Worm (Caenorhabditis elegans) whole organism, late embryonic: ENCODE results near the gene F53B3.3.
A peak's percentile ranks its signal among the peaks of the same experiment; 100 is the strongest.

Experiments used
- C08G9.2 ChIP-seq: sonication (generic microtip); optimal IDR thresholded peaks from 2 replicates; lab custom pipeline; 2016; ENCODE audit warnings: mild to moderate bottlenecking, missing genetic modification characterization, moderate library complexity, missing compliant biosample characterization
- C38D4.7 ChIP-seq: fragments of 200-800 bp; sonication (Bioruptor generic); optimal IDR thresholded peaks from 2 replicates; lab custom pipeline; 2018; ENCODE audit warnings: mild to moderate bottlenecking, missing genetic modification characterization, moderate library complexity, missing compliant biosample characterization
- F13H6.1 ChIP-seq: sonication (generic microtip); optimal IDR thresholded peaks from 2 replicates; lab custom pipeline; 2016; ENCODE audit warnings: missing genetic modification characterization, missing compliant biosample characterization
- T23F11.4 ChIP-seq: fragments of 200-800 bp; sonication (Bioruptor generic); optimal IDR thresholded peaks from 2 replicates; lab custom pipeline; 2018; ENCODE audit warnings: mild to moderate bottlenecking, missing genetic modification characterization, missing compliant biosample characterization
- Y22D7AL.16 ChIP-seq: sonication (generic microtip); optimal IDR thresholded peaks from 2 replicates; lab custom pipeline; 2016; ENCODE audit warnings: missing genetic modification characterization, missing compliant biosample characterization
- ahr-1 ChIP-seq: sonication (generic microtip); optimal IDR thresholded peaks from 2 replicates; lab custom pipeline; 2016; ENCODE audit warnings: missing genetic modification characterization, missing compliant biosample characterization
- ceh-14 ChIP-seq: sonication (generic microtip); optimal IDR thresholded peaks from 2 replicates; lab custom pipeline; 2016; ENCODE audit warnings: missing genotype, missing genetic modification characterization, missing compliant biosample characterization
- ceh-19 ChIP-seq: fragments of 200-800 bp; sonication (Bioruptor generic); optimal IDR thresholded peaks from 2 replicates; lab custom pipeline; 2018; ENCODE audit warnings: mild to moderate bottlenecking, missing genetic modification characterization, missing compliant biosample characterization
- ceh-2 ChIP-seq: sonication (generic microtip); optimal IDR thresholded peaks from 2 replicates; lab custom pipeline; 2016; ENCODE audit warnings: missing genotype, missing genetic modification characterization, missing compliant biosample characterization
- ceh-22 ChIP-seq: sonication (generic microtip); optimal IDR thresholded peaks from 2 replicates; lab custom pipeline; 2017; ENCODE audit warnings: missing biosample characterization, missing genetic modification characterization
- ceh-31 ChIP-seq: sonication (generic microtip); optimal IDR thresholded peaks from 2 replicates; lab custom pipeline; 2016; ENCODE audit warnings: missing genetic modification characterization, missing compliant biosample characterization
- ceh-34 ChIP-seq: sonication (generic microtip); optimal IDR thresholded peaks from 2 replicates; lab custom pipeline; 2016; ENCODE audit warnings: mild to moderate bottlenecking, missing genetic modification characterization, missing compliant biosample characterization
- ceh-45 ChIP-seq: fragments of 200-800 bp; sonication (Bioruptor generic); IDR thresholded peaks from 2 replicates; pipeline ENCODE4 v1.3.6; 2022; ENCODE audit warnings: missing genetic modification reagents, missing genetic modification characterization, missing compliant biosample characterization
- ceh-48 ChIP-seq: sonication (generic microtip); optimal IDR thresholded peaks from 2 replicates; lab custom pipeline; 2016; ENCODE audit warnings: missing genetic modification characterization, inconsistent platforms, missing compliant biosample characterization
- ceh-6 ChIP-seq: fragments of 200-800 bp; sonication (Bioruptor generic); optimal IDR thresholded peaks from 2 replicates; lab custom pipeline; 2018; ENCODE audit warnings: mild to moderate bottlenecking, missing genetic modification characterization, missing compliant biosample characterization
- che-1 ChIP-seq: sonication (generic microtip); optimal IDR thresholded peaks from 2 replicates; lab custom pipeline; 2016; ENCODE audit warnings: mild to moderate bottlenecking, missing genetic modification characterization, missing compliant biosample characterization
- dmd-4 ChIP-seq: sonication (generic microtip); optimal IDR thresholded peaks from 2 replicates; lab custom pipeline; 2016; ENCODE audit warnings: borderline replicate concordance, missing genetic modification characterization, missing compliant biosample characterization
- dve-1 ChIP-seq: sonication (generic microtip); optimal IDR thresholded peaks from 2 replicates; lab custom pipeline; 2017; ENCODE audit warnings: antibody characterized with exemption, mild to moderate bottlenecking, missing genetic modification characterization, missing compliant biosample characterization
- elt-2 ChIP-seq: sonication (generic microtip); optimal IDR thresholded peaks from 2 replicates; lab custom pipeline; 2016; ENCODE audit warnings: missing genetic modification reagents, missing genetic modification characterization, missing compliant biosample characterization
- elt-4 ChIP-seq: sonication (generic microtip); optimal IDR thresholded peaks from 2 replicates; lab custom pipeline; 2016; ENCODE audit warnings: missing genetic modification characterization, missing compliant biosample characterization
- ets-4 ChIP-seq: sonication (generic microtip); optimal IDR thresholded peaks from 2 replicates; lab custom pipeline; 2016; ENCODE audit warnings: missing genetic modification characterization, missing compliant biosample characterization
- eyg-1 ChIP-seq: sonication (generic microtip); optimal IDR thresholded peaks from 2 replicates; lab custom pipeline; 2016; ENCODE audit warnings: missing genotype, missing genetic modification characterization, missing compliant biosample characterization
- fax-1 ChIP-seq: sonication (generic microtip); optimal IDR thresholded peaks from 2 replicates; lab custom pipeline; 2016; ENCODE audit warnings: missing genotype, missing genetic modification characterization, missing compliant biosample characterization
- fkh-10 ChIP-seq: fragments of 150-350 bp; optimal IDR thresholded peaks from 2 replicates; lab custom pipeline; 2014; ENCODE audit warnings: missing biosample characterization, missing genetic modification reagents, missing genetic modification characterization
- fkh-6 ChIP-seq: sonication (generic microtip); optimal IDR thresholded peaks from 2 replicates; lab custom pipeline; 2016; ENCODE audit warnings: missing genetic modification characterization, missing compliant biosample characterization
- gmeb-2 ChIP-seq: sonication (generic microtip); optimal IDR thresholded peaks from 2 replicates; lab custom pipeline; 2016; ENCODE audit warnings: missing genetic modification characterization, inconsistent platforms, missing compliant biosample characterization
- hlh-15 ChIP-seq: sonication (generic microtip); optimal IDR thresholded peaks from 2 replicates; lab custom pipeline; 2016; ENCODE audit warnings: missing genetic modification characterization, missing compliant biosample characterization
- hlh-30 ChIP-seq: sonication (generic microtip); optimal IDR thresholded peaks from 2 replicates; lab custom pipeline; 2017; ENCODE audit warnings: antibody characterized with exemption, missing genetic modification characterization, missing compliant biosample characterization; ENCODE audit not compliant: insufficient read depth
- hlh-6 ChIP-seq: sonication (generic microtip); optimal IDR thresholded peaks from 2 replicates; lab custom pipeline; 2016; ENCODE audit warnings: missing genotype, missing genetic modification characterization, missing compliant biosample characterization
- hlh-8 ChIP-seq: sonication (generic microtip); optimal IDR thresholded peaks from 2 replicates; lab custom pipeline; 2016; ENCODE audit warnings: missing genotype, missing genetic modification characterization, missing compliant biosample characterization
- lim-6 ChIP-seq: sonication (generic microtip); optimal IDR thresholded peaks from 2 replicates; lab custom pipeline; 2016; ENCODE audit warnings: missing genetic modification characterization, missing compliant biosample characterization
- mec-3 ChIP-seq: sonication (generic microtip); optimal IDR thresholded peaks from 2 replicates; lab custom pipeline; 2016; ENCODE audit warnings: borderline replicate concordance, missing genetic modification characterization, missing compliant biosample characterization
- nfya-1 ChIP-seq: sonication (generic microtip); optimal IDR thresholded peaks from 2 replicates; lab custom pipeline; 2017; ENCODE audit warnings: missing genetic modification characterization, mild to moderate bottlenecking, missing compliant biosample characterization, antibody characterized with exemption, moderate library complexity
- nhr-11 ChIP-seq: fragments of 150-350 bp; optimal IDR thresholded peaks from 2 replicates; lab custom pipeline; 2014; ENCODE audit warnings: missing biosample characterization, missing genetic modification characterization
- nhr-232 ChIP-seq: sonication (generic microtip); optimal IDR thresholded peaks from 2 replicates; lab custom pipeline; 2016; ENCODE audit warnings: missing genetic modification characterization, missing compliant biosample characterization
- npax-4 ChIP-seq: sonication (generic microtip); optimal IDR thresholded peaks from 2 replicates; lab custom pipeline; 2016; ENCODE audit warnings: missing genetic modification characterization, missing compliant biosample characterization
- pag-3 ChIP-seq: sonication (generic microtip); optimal IDR thresholded peaks from 2 replicates; lab custom pipeline; 2016; ENCODE audit warnings: missing compliant biosample characterization, missing genetic modification characterization, borderline replicate concordance
- pat-9 ChIP-seq: fragments of 200-800 bp; sonication (Bioruptor generic); optimal IDR thresholded peaks from 2 replicates; lab custom pipeline; 2018; ENCODE audit warnings: mild to moderate bottlenecking, missing genetic modification characterization, moderate library complexity, missing compliant biosample characterization
- pha-2 ChIP-seq: sonication (generic microtip); optimal IDR thresholded peaks from 2 replicates; lab custom pipeline; 2017; ENCODE audit warnings: mild to moderate bottlenecking, missing genetic modification characterization, missing compliant biosample characterization
- pha-4 ChIP-seq: fragments of 150-350 bp; optimal IDR thresholded peaks from 2 replicates; lab custom pipeline; 2018; ENCODE audit warnings: missing biosample characterization, missing genetic modification reagents, missing genetic modification characterization
- ref-2 ChIP-seq: sonication (generic microtip); optimal IDR thresholded peaks from 2 replicates; lab custom pipeline; 2016; ENCODE audit warnings: missing genetic modification characterization, missing compliant biosample characterization
- rnt-1 ChIP-seq: sonication (generic microtip); optimal IDR thresholded peaks from 2 replicates; lab custom pipeline; 2016; ENCODE audit warnings: missing genetic modification characterization, missing compliant biosample characterization
- sdc-2 ChIP-seq: sonication (generic microtip); optimal IDR thresholded peaks from 2 replicates; lab custom pipeline; 2016; ENCODE audit warnings: missing genotype, missing genetic modification characterization, missing compliant biosample characterization
- sox-2 ChIP-seq: fragments of 200-800 bp; sonication (Bioruptor generic); IDR thresholded peaks from 2 replicates; pipeline ENCODE4 v1.3.6; 2022; ENCODE audit warnings: missing genetic modification reagents, missing genetic modification characterization, missing compliant biosample characterization
- sox-4 ChIP-seq: sonication (generic microtip); optimal IDR thresholded peaks from 2 replicates; lab custom pipeline; 2017; ENCODE audit warnings: mild to moderate bottlenecking, missing genetic modification characterization, inconsistent platforms, missing compliant biosample characterization
- tbx-2 ChIP-seq: sonication (generic microtip); optimal IDR thresholded peaks from 2 replicates; lab custom pipeline; 2016; ENCODE audit warnings: missing genetic modification characterization, missing compliant biosample characterization
- ttx-3 ChIP-seq: sonication (generic microtip); optimal IDR thresholded peaks from 2 replicates; lab custom pipeline; 2016; ENCODE audit warnings: missing genetic modification reagents, missing genetic modification characterization, missing compliant biosample characterization
- unc-3 ChIP-seq, 2 experiments: fragments of 200-800 bp in 1 of 2; sonication (Bioruptor generic) in 1 of 2; sonication (generic microtip) in 1 of 2; conservative IDR thresholded peaks in 1 of 2; optimal IDR thresholded peaks in 1 of 2; 2 replicates each; pipeline versions ENCODE4 v1.3.6 to Lab custom; 2016 to 2022; ENCODE audit warnings: missing compliant biosample characterization in 2 of 2, missing genetic modification characterization in 2 of 2, missing genetic modification reagents in 1 of 2
- unc-42 ChIP-seq: sonication (generic microtip); optimal IDR thresholded peaks from 2 replicates; lab custom pipeline; 2016; ENCODE audit warnings: missing genotype, missing genetic modification characterization, missing compliant biosample characterization
- unc-55 ChIP-seq: sonication (generic microtip); optimal IDR thresholded peaks from 2 replicates; lab custom pipeline; 2017; ENCODE audit warnings: missing biosample characterization, missing genetic modification reagents, missing genetic modification characterization
- unc-86 ChIP-seq: sonication (generic microtip); optimal IDR thresholded peaks from 2 replicates; lab custom pipeline; 2016; ENCODE audit warnings: missing genetic modification characterization, missing compliant biosample characterization
- zip-5 ChIP-seq: sonication (generic microtip); optimal IDR thresholded peaks from 2 replicates; lab custom pipeline; 2016; ENCODE audit warnings: missing genetic modification characterization, missing compliant biosample characterization
- ztf-16 ChIP-seq: sonication (generic microtip); optimal IDR thresholded peaks from 2 replicates; lab custom pipeline; 2017; ENCODE audit warnings: missing genetic modification characterization, missing compliant biosample characterization

The F53B3.3 gene

DNA sequence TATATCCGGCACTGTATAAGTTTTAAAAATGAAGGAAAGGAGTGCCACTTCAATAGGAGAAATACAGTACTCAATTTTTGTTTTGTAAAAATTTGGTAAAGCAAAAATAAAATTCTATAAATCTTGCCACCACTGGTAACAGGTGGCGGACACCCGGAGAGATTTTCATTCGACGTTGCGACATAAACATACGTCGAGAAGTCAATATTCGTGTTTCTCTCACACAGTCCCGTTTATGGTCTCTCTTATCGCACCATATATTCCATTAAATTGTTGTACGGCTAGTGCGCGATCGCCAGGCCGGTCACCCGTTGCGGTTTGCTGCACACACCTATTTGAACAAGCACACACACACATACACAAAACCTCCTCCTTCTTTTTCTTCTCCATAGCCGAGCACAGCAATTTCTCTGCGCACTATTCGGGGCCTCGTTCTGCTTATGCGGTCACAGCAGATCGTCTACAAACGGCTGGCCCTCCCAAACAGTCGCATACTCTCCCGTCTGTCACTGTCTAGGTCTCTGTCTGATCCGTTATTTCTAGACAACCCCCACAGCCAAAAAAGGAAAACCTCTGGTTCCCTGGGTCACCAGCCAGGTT lies 30.1 kb upstream of the F53B3.3 start:
- TF ChIP-seq C08G9.2 (tag; lab: Kevin White, UChicago): no peak
- TF ChIP-seq ceh-2 (tag; lab: Kevin White, UChicago): no peak
- no peak for TF ChIP-seq nhr-11 (tag; lab: Kevin White, UChicago)
- no peak for TF ChIP-seq Y22D7AL.16 (tag; lab: Kevin White, UChicago)
- peak; percentile 68 for TF ChIP-seq tbx-2
- no peak for TF ChIP-seq ttx-3 (tag; lab: Kevin White, UChicago)
- TF ChIP-seq rnt-1 (tag; lab: Kevin White, UChicago): no peak
- no peak for TF ChIP-seq ceh-14
- TF ChIP-seq nhr-232 (tag; lab: Kevin White, UChicago): no peak
- no peak for TF ChIP-seq eyg-1 (tag; lab: Kevin White, UChicago)
- no peak for TF ChIP-seq pat-9 (tag; lab: Kevin White, UChicago)
- no peak for TF ChIP-seq mec-3 (tag; lab: Kevin White, UChicago)
- TF ChIP-seq ceh-31 (tag; lab: Kevin White, UChicago): peak; percentile 29
- TF ChIP-seq F13H6.1 (tag; lab: Kevin White, UChicago): no peak
- TF ChIP-seq hlh-15 (tag; lab: Kevin White, UChicago): no peak
- no peak for TF ChIP-seq hlh-8 (tag; lab: Kevin White, UChicago)
- no peak for TF ChIP-seq ztf-16 (tag; lab: Kevin White, UChicago)
- TF ChIP-seq ref-2: peak; percentile 39
- no peak for TF ChIP-seq sox-2 (GFP tag; lab: Robert Waterston, UW)
- no peak for TF ChIP-seq dmd-4 (tag; lab: Kevin White, UChicago)
- no peak for TF ChIP-seq ets-4
- TF ChIP-seq ceh-6 (GFP tag; lab: Kevin White, UChicago): no peak
- TF ChIP-seq gmeb-2 (tag; lab: Kevin White, UChicago): no peak
- no peak for TF ChIP-seq fax-1 (tag; lab: Kevin White, UChicago)
- TF ChIP-seq sox-4: no peak
- TF ChIP-seq pha-4 (tag; lab: Kevin White, UChicago): no peak
- no peak for TF ChIP-seq nfya-1 (tag; lab: Kevin White, UChicago)
- no peak for TF ChIP-seq fkh-10
- peak; percentile 18 for TF ChIP-seq che-1 (tag; lab: Kevin White, UChicago)
- TF ChIP-seq unc-55 (GFP tag; lab: Kevin White, UChicago): no peak
- peak; percentile 33 for TF ChIP-seq elt-2 (tag; lab: Kevin White, UChicago)
- TF ChIP-seq elt-4 (tag; lab: Kevin White, UChicago): no peak
- no peak for TF ChIP-seq dve-1 (tag; lab: Kevin White, UChicago)
- TF ChIP-seq pha-2 (tag; lab: Kevin White, UChicago): no peak
- TF ChIP-seq ahr-1 (tag; lab: Kevin White, UChicago): no peak
- no peak for TF ChIP-seq lim-6 (tag; lab: Kevin White, UChicago)
- TF ChIP-seq ceh-48 (tag; lab: Kevin White, UChicago): no peak
- peak; percentile 13 for TF ChIP-seq ceh-34
- peak; percentile 69 for TF ChIP-seq sdc-2 (tag; lab: Kevin White, UChicago)
- no peak for TF ChIP-seq pag-3 (tag; lab: Kevin White, UChicago)
- TF ChIP-seq zip-5 (tag; lab: Kevin White, UChicago): no peak
- no peak for TF ChIP-seq fkh-6 (tag; lab: Kevin White, UChicago)
- no peak for TF ChIP-seq unc-42 (tag; lab: Kevin White, UChicago)
- no peak for TF ChIP-seq unc-86
- TF ChIP-seq ceh-45 (GFP tag; lab: Robert Waterston, UW): no peak
- no peak for TF ChIP-seq C38D4.7 (GFP tag; lab: Kevin White, UChicago)
- TF ChIP-seq npax-4 (tag; lab: Kevin White, UChicago): no peak
- TF ChIP-seq ceh-22: no peak
- TF ChIP-seq unc-3 (GFP tag; conservative IDR thresholded peaks at IDR 0.05; lab: Robert Waterston, UW): no peak
- no peak for TF ChIP-seq unc-3 (tag; optimal IDR thresholded peaks at IDR 0.05; lab: Kevin White, UChicago)
- no peak for TF ChIP-seq T23F11.4 (GFP tag; lab: Kevin White, UChicago)
- TF ChIP-seq hlh-30 (tag; lab: Kevin White, UChicago): no peak
- TF ChIP-seq ceh-19 (GFP tag; lab: Kevin White, UChicago): peak; percentile 25
- peak; percentile 40 for TF ChIP-seq hlh-6 (tag; lab: Kevin White, UChicago)
